Worm (Caenorhabditis elegans) whole organism, L3 larva: ENCODE results near the gene fbxa-100.
A peak's percentile ranks its signal among the peaks of the same experiment; 100 is the strongest.

Experiments used
- ceh-16 ChIP-seq: sonication (generic microtip); optimal IDR thresholded peaks from 2 replicates; lab custom pipeline; 2017; ENCODE audit warnings: missing biosample characterization, missing genetic modification characterization
- lin-15B ChIP-seq: fragments of 150-350 bp; optimal IDR thresholded peaks from 2 replicates; lab custom pipeline; 2014; ENCODE audit warnings: missing biosample characterization, missing genetic modification characterization
- nhr-77 ChIP-seq: fragments of 150-350 bp; optimal IDR thresholded peaks from 2 replicates; lab custom pipeline; 2014; ENCODE audit warnings: missing biosample characterization, missing genetic modification characterization
- pha-4 ChIP-seq: fragments of 150-350 bp; optimal IDR thresholded peaks from 2 replicates; lab custom pipeline; 2014; ENCODE audit warnings: missing biosample characterization, missing genetic modification reagents, missing genetic modification characterization

DNA sequence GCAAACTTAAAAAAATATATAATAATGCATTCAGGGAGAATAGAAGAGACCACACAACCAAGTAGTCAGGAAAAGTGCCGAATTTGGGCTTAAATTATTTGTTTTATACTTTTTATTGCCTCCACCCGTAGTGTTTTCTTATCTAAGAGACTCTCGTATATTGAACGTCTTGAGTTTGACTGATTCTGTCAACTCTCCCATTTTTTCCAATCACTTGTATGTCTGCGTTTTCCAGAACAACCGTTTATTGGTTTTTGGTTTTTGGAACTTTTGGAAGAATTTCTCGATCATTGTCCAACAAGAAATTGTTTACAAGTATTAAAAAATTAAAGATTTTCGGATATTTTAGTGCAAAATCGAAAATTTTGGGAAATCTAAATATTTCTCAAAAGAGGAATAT lies 18.2 kb downstream of the fbxa-100 start:
- TF ChIP-seq nhr-77 (tag; lab: Kevin White, UChicago) (no peak), ceh-16 (tag; lab: Kevin White, UChicago) (no peak), lin-15B (no peak), pha-4 (tag; lab: Kevin White, UChicago) (peak; percentile 28)
